Worm (Caenorhabditis elegans) whole organism, L1 larva: ENCODE measurements around the gene R12B2.8.

ENCODE experiments used
- C04F5.9 ChIP-seq: sonication (generic microtip); optimal IDR thresholded peaks from 2 replicates; lab custom pipeline; 2016; ENCODE audit warnings: missing genetic modification characterization, missing compliant biosample characterization
- C16A3.4 ChIP-seq: fragments of 150-350 bp; optimal IDR thresholded peaks from 2 replicates; lab custom pipeline; 2014; ENCODE audit warnings: missing biosample characterization, missing genetic modification characterization
- F16B12.6 ChIP-seq: fragments of 150-350 bp; optimal IDR thresholded peaks from 2 replicates; lab custom pipeline; 2014; ENCODE audit warnings: missing biosample characterization, missing genetic modification characterization
- Y116A8C.19 ChIP-seq: sonication (generic microtip); optimal IDR thresholded peaks from 2 replicates; lab custom pipeline; 2016; ENCODE audit warnings: missing compliant biosample characterization, missing genetic modification characterization, borderline replicate concordance
- alr-1 ChIP-seq: fragments of 200-800 bp; sonication (Bioruptor generic); optimal IDR thresholded peaks from 2 replicates; lab custom pipeline; 2018; ENCODE audit warnings: borderline replicate concordance, mild to moderate bottlenecking, missing genetic modification characterization, missing compliant biosample characterization
- ama-1 ChIP-seq: fragments of 150-350 bp; optimal IDR thresholded peaks from 2 replicates; lab custom pipeline; 2014
- blmp-1 ChIP-seq: fragments of 150-350 bp; optimal IDR thresholded peaks from 2 replicates; lab custom pipeline; 2014; ENCODE audit warnings: missing biosample characterization, missing genetic modification characterization
- ceh-82 ChIP-seq, 3 experiments: fragments of 150-350 bp in 1 of 3; sonication (generic microtip) in 2 of 3; optimal IDR thresholded peaks; 2 replicates each; lab custom pipeline; 2014 to 2017; ENCODE audit warnings: missing biosample characterization in 3 of 3, missing genetic modification characterization in 3 of 3
- dpl-1 ChIP-seq, 3 experiments: fragments of 150-350 bp in 2 of 3; sonication (generic microtip) in 1 of 3; optimal IDR thresholded peaks; 2 replicates each; lab custom pipeline; 2014 to 2017; ENCODE audit warnings: missing biosample characterization in 3 of 3, missing genetic modification characterization in 3 of 3, missing genetic modification reagents in 3 of 3
- dsc-1 ChIP-seq: sonication (generic microtip); optimal IDR thresholded peaks from 2 replicates; lab custom pipeline; 2016; ENCODE audit warnings: mild to moderate bottlenecking, missing genetic modification characterization, missing compliant biosample characterization
- efl-1 ChIP-seq, 4 experiments: fragments of 150-350 bp; optimal IDR thresholded peaks in 3 of 4; peaks in 1 of 4; 1 replicate in 1 of 4; 2 replicates in 3 of 4; lab custom pipeline; 2014; ENCODE audit warnings: missing biosample characterization in 2 of 4, missing genetic modification characterization in 2 of 4, missing genetic modification reagents in 2 of 4
- efl-3 ChIP-seq: fragments of 200-800 bp; sonication (Bioruptor generic); optimal IDR thresholded peaks from 2 replicates; lab custom pipeline; 2018; ENCODE audit warnings: mild to moderate bottlenecking, missing genetic modification characterization, missing compliant biosample characterization
- elt-2 ChIP-seq: sonication (generic microtip); optimal IDR thresholded peaks from 2 replicates; lab custom pipeline; 2016; ENCODE audit warnings: missing genetic modification characterization, mild to moderate bottlenecking, inconsistent platforms, missing compliant biosample characterization, missing genetic modification reagents
- elt-3 ChIP-seq, 6 experiments: fragments of 150-350 bp in 1 of 6; sonication (generic microtip); optimal IDR thresholded peaks; 2 replicates each; lab custom pipeline; 2017 to 2018; ENCODE audit warnings: missing biosample characterization in 6 of 6, missing genetic modification characterization in 6 of 6, inconsistent platforms in 1 of 6
- fkh-10 ChIP-seq: sonication (generic microtip); optimal IDR thresholded peaks from 2 replicates; lab custom pipeline; 2017; ENCODE audit warnings: missing biosample characterization, missing genetic modification reagents, missing genetic modification characterization
- fkh-8 ChIP-seq: sonication (generic microtip); optimal IDR thresholded peaks from 2 replicates; lab custom pipeline; 2016; ENCODE audit warnings: mild to moderate bottlenecking, missing genetic modification characterization, missing compliant biosample characterization
- hpl-2 ChIP-seq: fragments of 150-350 bp; optimal IDR thresholded peaks from 2 replicates; lab custom pipeline; 2014; ENCODE audit warnings: missing biosample characterization, missing genetic modification reagents, missing genetic modification characterization
- lin-14 ChIP-seq: fragments of 200-800 bp; sonication (Bioruptor generic); optimal IDR thresholded peaks from 2 replicates; lab custom pipeline; 2018; ENCODE audit warnings: mild to moderate bottlenecking, missing genetic modification characterization, moderate library complexity, missing compliant biosample characterization
- lin-35 ChIP-seq, 2 experiments: fragments of 150-350 bp; optimal IDR thresholded peaks; 2 replicates each; lab custom pipeline; 2014; ENCODE audit warnings: missing biosample characterization in 2 of 2, missing genetic modification characterization in 2 of 2, missing genetic modification reagents in 2 of 2
- lir-3 ChIP-seq: sonication (generic microtip); optimal IDR thresholded peaks from 2 replicates; lab custom pipeline; 2016; ENCODE audit warnings: mild to moderate bottlenecking, missing genetic modification characterization, moderate library complexity, missing compliant biosample characterization; ENCODE audit not compliant: poor library complexity
- lsy-2 ChIP-seq, 2 experiments: fragments of 150-350 bp; optimal IDR thresholded peaks; 2 replicates each; lab custom pipeline; 2014; ENCODE audit warnings: missing biosample characterization in 2 of 2, missing genetic modification characterization in 2 of 2
- mdl-1 ChIP-seq, 2 experiments: fragments of 150-350 bp; optimal IDR thresholded peaks; 2 replicates each; lab custom pipeline; 2014 to 2017; ENCODE audit warnings: missing biosample characterization in 2 of 2, missing genetic modification characterization in 2 of 2, inconsistent platforms in 1 of 2
- mep-1 ChIP-seq: fragments of 150-350 bp; optimal IDR thresholded peaks from 2 replicates; lab custom pipeline; 2014; ENCODE audit warnings: missing biosample characterization, missing genetic modification characterization
- nhr-19 ChIP-seq: fragments of 200-800 bp; sonication (Bioruptor generic); conservative IDR thresholded peaks from 2 replicates; pipeline ENCODE4 v1.3.6; 2022; ENCODE audit warnings: missing genetic modification characterization, missing compliant biosample characterization
- nhr-20 ChIP-seq: sonication (generic microtip); optimal IDR thresholded peaks from 2 replicates; lab custom pipeline; 2016; ENCODE audit warnings: mild to moderate bottlenecking, missing genetic modification characterization, missing compliant biosample characterization
- nhr-237 ChIP-seq: fragments of 150-350 bp; optimal IDR thresholded peaks from 2 replicates; lab custom pipeline; 2014; ENCODE audit warnings: missing biosample characterization, missing genetic modification characterization
- nhr-47 ChIP-seq: sonication (generic microtip); optimal IDR thresholded peaks from 2 replicates; lab custom pipeline; 2016; ENCODE audit warnings: mild to moderate bottlenecking, missing genetic modification characterization, moderate library complexity, missing compliant biosample characterization
- nhr-71 ChIP-seq: sonication (generic microtip); optimal IDR thresholded peaks from 2 replicates; lab custom pipeline; 2016; ENCODE audit warnings: mild to moderate bottlenecking, missing genetic modification characterization, moderate library complexity, missing compliant biosample characterization
- nhr-77 ChIP-seq: fragments of 150-350 bp; optimal IDR thresholded peaks from 2 replicates; lab custom pipeline; 2014; ENCODE audit warnings: missing biosample characterization, missing genetic modification characterization
- nhr-84 ChIP-seq: sonication (generic microtip); optimal IDR thresholded peaks from 2 replicates; lab custom pipeline; 2017; ENCODE audit warnings: missing biosample characterization, missing genetic modification characterization
- nhr-85 ChIP-seq: sonication (generic microtip); peaks from one replicate; lab custom pipeline; 2016; ENCODE audit warnings: missing genetic modification characterization, inconsistent platforms, missing compliant biosample characterization
- nhr-90 ChIP-seq: sonication (generic microtip); optimal IDR thresholded peaks from 2 replicates; lab custom pipeline; 2016; ENCODE audit warnings: mild to moderate bottlenecking, missing genetic modification characterization, missing compliant biosample characterization; ENCODE audit not compliant: poor library complexity
- pax-3 ChIP-seq: fragments of 200-800 bp; sonication (Bioruptor generic); optimal IDR thresholded peaks from 2 replicates; lab custom pipeline; 2018; ENCODE audit warnings: mild to moderate bottlenecking, missing genetic modification characterization, moderate library complexity, missing compliant biosample characterization
- rnt-1 ChIP-seq: sonication (generic microtip); optimal IDR thresholded peaks from 2 replicates; lab custom pipeline; 2016; ENCODE audit warnings: mild to moderate bottlenecking, missing genetic modification characterization, moderate library complexity, missing compliant biosample characterization
- snu-23 ChIP-seq: sonication (generic microtip); optimal IDR thresholded peaks from 2 replicates; lab custom pipeline; 2016; ENCODE audit warnings: missing genetic modification characterization, missing compliant biosample characterization
- sptf-1 ChIP-seq: fragments of 150-350 bp; optimal IDR thresholded peaks from 2 replicates; lab custom pipeline; 2014; ENCODE audit warnings: missing biosample characterization, missing genetic modification characterization
- sup-37 ChIP-seq: fragments of 200-800 bp; sonication (Bioruptor generic); optimal IDR thresholded peaks from 2 replicates; lab custom pipeline; 2018; ENCODE audit warnings: mild to moderate bottlenecking, missing genetic modification characterization, missing compliant biosample characterization
- swsn-7 ChIP-seq: sonication (generic microtip); optimal IDR thresholded peaks from 2 replicates; lab custom pipeline; 2016; ENCODE audit warnings: missing genetic modification characterization, missing compliant biosample characterization
- tbx-2 ChIP-seq: sonication (generic microtip); optimal IDR thresholded peaks from 2 replicates; lab custom pipeline; 2016; ENCODE audit warnings: missing genetic modification characterization, missing compliant biosample characterization
- tlp-1 ChIP-seq: fragments of 150-350 bp; optimal IDR thresholded peaks from 2 replicates; lab custom pipeline; 2014; ENCODE audit warnings: missing biosample characterization, missing genetic modification characterization
- unc-30 ChIP-seq: sonication (generic microtip); optimal IDR thresholded peaks from 2 replicates; lab custom pipeline; 2017; ENCODE audit warnings: missing biosample characterization, missing genetic modification characterization
- unc-62 ChIP-seq: fragments of 150-350 bp; optimal IDR thresholded peaks from 2 replicates; lab custom pipeline; 2014; ENCODE audit warnings: missing biosample characterization, missing genetic modification reagents, missing genetic modification characterization
- xbp-1 ChIP-seq: sonication (generic microtip); optimal IDR thresholded peaks from 2 replicates; lab custom pipeline; 2016; ENCODE audit warnings: missing genetic modification characterization, missing compliant biosample characterization
- zip-4 ChIP-seq: fragments of 200-800 bp; sonication (Bioruptor generic); optimal IDR thresholded peaks from 2 replicates; lab custom pipeline; 2018; ENCODE audit warnings: mild to moderate bottlenecking, missing genetic modification characterization, moderate library complexity, missing compliant biosample characterization
- ztf-11 ChIP-seq, 2 experiments: sonication (generic microtip); optimal IDR thresholded peaks; 2 replicates each; lab custom pipeline; 2016 to 2017; ENCODE audit warnings: missing genetic modification characterization in 2 of 2, missing biosample characterization in 1 of 2, missing compliant biosample characterization in 1 of 2
- ztf-4 ChIP-seq: fragments of 150-350 bp; optimal IDR thresholded peaks from 2 replicates; lab custom pipeline; 2014; ENCODE audit warnings: missing biosample characterization, missing genetic modification characterization

R12B2.8 gene

DNA sequence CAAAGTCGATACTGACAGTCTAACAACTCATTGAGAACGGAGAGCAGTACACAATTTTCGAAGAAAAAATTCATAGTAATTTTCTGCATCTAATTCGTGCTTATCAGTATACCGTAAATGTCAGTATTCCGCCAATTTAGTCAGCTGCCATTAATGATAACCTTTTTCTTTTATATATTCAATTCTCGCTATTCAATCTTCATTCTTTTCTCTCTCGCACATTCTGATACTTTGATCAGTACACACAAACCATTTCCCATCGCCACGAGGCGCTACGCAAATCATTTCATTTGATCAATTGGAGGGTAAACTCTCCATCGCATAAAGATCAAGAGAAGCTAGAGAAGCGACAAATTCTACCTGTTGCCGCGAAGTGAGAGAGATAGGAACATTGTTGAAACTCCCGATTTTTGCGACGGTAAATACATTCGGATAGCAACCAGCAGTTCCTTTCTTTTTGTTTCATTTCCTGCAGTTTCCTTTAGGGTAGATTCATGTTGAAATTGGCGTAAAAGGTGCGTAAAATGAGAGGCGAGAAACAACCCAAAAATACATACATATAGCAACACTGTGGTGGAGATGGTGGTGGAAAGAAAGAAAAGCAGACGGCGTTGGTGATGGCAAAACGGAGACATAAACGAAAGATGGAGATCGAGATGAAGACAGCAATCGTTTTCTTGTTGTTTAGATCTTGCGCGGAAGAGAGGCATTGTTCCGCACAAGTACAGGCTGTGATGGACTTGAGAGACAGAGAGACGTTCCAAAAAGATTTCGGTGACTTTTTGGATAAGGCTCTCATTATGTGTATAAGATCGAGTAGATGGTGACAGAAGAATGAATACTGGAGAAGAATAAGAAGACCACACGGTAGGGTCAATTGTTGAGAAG, 14.7 kb downstream of the R12B2.8 start (continued):
- TF ChIP-seq efl-1 (optimal IDR thresholded peaks at IDR 0.05; lab: Kevin White, UChicago) (peak in 1 of 2 experiments; percentile 1), efl-1 (GFP tag; optimal IDR thresholded peaks at IDR 0.05 in 1 of 2; lab: Kevin White, UChicago) (no peak), ceh-82 (tag; optimal IDR thresholded peaks at IDR 0.05; lab: Kevin White, UChicago) (peak in 1 of 3 experiments; percentile 18), elt-2 (tag; lab: Kevin White, UChicago) (peak; percentile 74), nhr-237 (no peak), blmp-1 (tag; lab: Kevin White, UChicago) (peak; percentile 83), nhr-71 (peak; percentile 76), pax-3 (tag; lab: Kevin White, UChicago) (peak; percentile 54), C16A3.4 (tag; lab: Kevin White, UChicago) (peak; percentile 52), nhr-85 (tag; lab: Kevin White, UChicago) (peak; percentile 79), nhr-19 (peak; percentile 46), ama-1 (lab: Kevin White, UChicago) (peak; percentile 70), snu-23 (GFP tag; lab: Kevin White, UChicago) (peak; percentile 66), nhr-47 (tag; lab: Kevin White, UChicago) (peak; percentile 18), unc-30 (tag; lab: Kevin White, UChicago) (no peak), nhr-77 (tag; lab: Kevin White, UChicago) (peak; percentile 66), elt-3 (tag; optimal IDR thresholded peaks at IDR 0.05; lab: Kevin White, UChicago) (peak in 5 of 6 experiments; percentile 14 to 76 (median 54)), lin-35 (GFP tag; optimal IDR thresholded peaks at IDR 0.05; lab: Kevin White, UChicago) (peak in 1 of 2 experiments; percentile 61), F16B12.6 (tag; lab: Kevin White, UChicago) (no peak), fkh-10 (no peak), nhr-20 (tag; lab: Kevin White, UChicago) (peak; percentile 71), zip-4 (GFP tag; lab: Kevin White, UChicago) (no peak), ztf-11 (tag; optimal IDR thresholded peaks at IDR 0.05; lab: Kevin White, UChicago) (no peak), xbp-1 (tag; lab: Kevin White, UChicago) (no peak)
- TF ChIP-seq, all 84 proteins: peak for 23

ce11 chrIII:5839147-5839546, 15.4 kb downstream of the R12B2.8 start:
- TF ChIP-seq fkh-8 (no peak), nhr-20 (tag; lab: Kevin White, UChicago) (peak; percentile 35), ceh-82 (tag; optimal IDR thresholded peaks at IDR 0.05; lab: Kevin White, UChicago) (no peak), mep-1 (tag; lab: Kevin White, UChicago) (peak; percentile 28), sptf-1 (tag; lab: Kevin White, UChicago) (no peak), mdl-1 (tag; optimal IDR thresholded peaks at IDR 0.05; lab: Kevin White, UChicago) (no peak), dsc-1 (tag; lab: Kevin White, UChicago) (no peak), blmp-1 (tag; lab: Kevin White, UChicago) (no peak), lin-35 (GFP tag; optimal IDR thresholded peaks at IDR 0.05; lab: Kevin White, UChicago) (peak in 1 of 2 experiments; percentile 41), Y116A8C.19 (no peak), elt-2 (tag; lab: Kevin White, UChicago) (peak; percentile 75), dpl-1 (GFP tag; optimal IDR thresholded peaks at IDR 0.05; lab: Kevin White, UChicago) (peak in 1 of 3 experiments; percentile 7), tlp-1 (tag; lab: Kevin White, UChicago) (no peak), tbx-2 (tag; lab: Kevin White, UChicago) (peak; percentile 21), alr-1 (tag; lab: Kevin White, UChicago) (no peak), swsn-7 (tag; lab: Kevin White, UChicago) (no peak), C04F5.9 (tag; lab: Kevin White, UChicago) (no peak), zip-4 (GFP tag; lab: Kevin White, UChicago) (no peak), nhr-84 (tag; lab: Kevin White, UChicago) (no peak), sup-37 (no peak), ama-1 (lab: Kevin White, UChicago) (no peak), nhr-47 (tag; lab: Kevin White, UChicago) (no peak), unc-62 (GFP tag; lab: Kevin White, UChicago) (no peak), nhr-90 (tag; lab: Kevin White, UChicago) (peak; percentile 53), lsy-2 (tag; optimal IDR thresholded peaks at IDR 0.05; lab: Kevin White, UChicago) (peak; percentile 21 to 49), ztf-4 (tag; lab: Kevin White, UChicago) (no peak), elt-3 (tag; optimal IDR thresholded peaks at IDR 0.05; lab: Kevin White, UChicago) (peak in 3 of 6 experiments; percentile 5 to 85 (median 78)), nhr-237 (no peak), efl-3 (no peak), nhr-85 (tag; lab: Kevin White, UChicago) (peak; percentile 72), lin-14 (peak; percentile 25), rnt-1 (no peak), hpl-2 (GFP tag; lab: Kevin White, UChicago) (peak; percentile 24), nhr-71 (peak; percentile 59), snu-23 (GFP tag; lab: Kevin White, UChicago) (peak; percentile 9), lir-3 (tag; lab: Kevin White, UChicago) (no peak)
